Worm (Caenorhabditis elegans): ENCODE data around the gene F41G3.6.

DNA sequence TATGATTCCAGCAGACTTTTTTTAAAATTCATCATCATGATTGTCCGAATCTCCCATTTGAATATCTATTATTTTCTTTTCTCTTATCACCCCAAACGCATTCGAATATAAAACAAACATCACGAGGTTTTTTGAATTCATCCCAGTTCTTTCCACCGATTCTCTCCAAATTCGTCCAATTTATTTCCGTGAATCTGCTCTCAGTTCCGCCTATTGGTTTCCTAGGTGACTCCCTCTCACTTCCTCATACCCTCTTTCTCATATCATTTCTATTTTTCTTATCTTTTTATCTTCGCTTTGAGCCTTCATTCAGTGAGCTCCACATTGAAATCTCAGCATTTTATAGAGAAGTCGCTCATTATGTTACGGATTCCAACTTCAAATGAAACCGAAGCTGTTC is 36.4 kb downstream of the F41G3.6 start, which contains the start of gene T13C2.7:
- TF ChIP-seq nhr-12 (tag; optimal IDR thresholded peaks at IDR 0.05) = no peak
- no peak for TF ChIP-seq snpc-4 (tag; optimal IDR thresholded peaks at IDR 0.05)
- TF ChIP-seq pha-4 (tag; optimal IDR thresholded peaks at IDR 0.05) = no peak
- TF ChIP-seq elt-3 (tag; optimal IDR thresholded peaks at IDR 0.05) = no peak
- TF ChIP-seq elt-1 (tag; optimal IDR thresholded peaks at IDR 0.05; ENCODE audit: borderline replicate concordance, insufficient read depth) = no peak
- TF ChIP-seq flh-1 (GFP tag; optimal IDR thresholded peaks at IDR 0.05) = no peak
- no peak for TF ChIP-seq M03D4.4 (tag; optimal IDR thresholded peaks at IDR 0.05)
- TF ChIP-seq hlh-1 (tag; optimal IDR thresholded peaks at IDR 0.05) = no peak
- no peak for TF ChIP-seq nhr-237 (tag; optimal IDR thresholded peaks at IDR 0.05)
- no peak for TF ChIP-seq blmp-1 (tag; optimal IDR thresholded peaks at IDR 0.05)
- TF ChIP-seq nhr-28 (tag; optimal IDR thresholded peaks at IDR 0.05) = no peak
- no peak for TF ChIP-seq lin-13 (tag; optimal IDR thresholded peaks at IDR 0.05)

All from whole organism, mixed stage, embryonic.